Fruit fly (Drosophila melanogaster) whole organism, embryonic: Measurements from ENCODE around the gene mthl14.

Experiments
- Bgb ChIP-seq: fragments of 200-800 bp; sonication (Bioruptor generic); IDR thresholded peaks from 2 replicates; pipeline ENCODE4 v1.3.6; 2022; ENCODE audit warnings: missing biosample characterization, missing genetic modification characterization; ENCODE audit not compliant: partially characterized antibody
- Fer1 ChIP-seq: fragments of 200-800 bp; sonication (Bioruptor generic); optimal IDR thresholded peaks from 2 replicates; lab custom pipeline; 2017; ENCODE audit warnings: missing biosample characterization, mild to moderate bottlenecking, missing genetic modification characterization

- no peak for TF ChIP-seq Fer1 (GFP tag; lab: Kevin White, UChicago)
- TF ChIP-seq Bgb = no peak
Measured at dm6 chr3L:217480-218118, 29.7 kb upstream of the mthl14 start, which contains the start of gene CG13877.
